Worm (Caenorhabditis elegans) whole organism, L1 larva: ENCODE results near the gene F10D7.5.

ENCODE experiments used
- C04F5.9 ChIP-seq: sonication (generic microtip); optimal IDR thresholded peaks from 2 replicates; lab custom pipeline; 2016; ENCODE audit warnings: missing genetic modification characterization, missing compliant biosample characterization
- C34B4.2 ChIP-seq: sonication (generic microtip); optimal IDR thresholded peaks from 2 replicates; lab custom pipeline; 2017; ENCODE audit warnings: mild to moderate bottlenecking, missing genetic modification characterization, missing compliant biosample characterization
- Y116A8C.19 ChIP-seq: sonication (generic microtip); optimal IDR thresholded peaks from 2 replicates; lab custom pipeline; 2016; ENCODE audit warnings: missing compliant biosample characterization, missing genetic modification characterization, borderline replicate concordance
- aha-1 ChIP-seq: fragments of 150-350 bp; optimal IDR thresholded peaks from 2 replicates; lab custom pipeline; 2014; ENCODE audit warnings: missing biosample characterization, missing genetic modification characterization
- aly-2 ChIP-seq: fragments of 150-350 bp; optimal IDR thresholded peaks from 2 replicates; lab custom pipeline; 2014; ENCODE audit warnings: missing biosample characterization, missing genetic modification characterization
- blmp-1 ChIP-seq: fragments of 150-350 bp; optimal IDR thresholded peaks from 2 replicates; lab custom pipeline; 2014; ENCODE audit warnings: missing biosample characterization, missing genetic modification characterization
- ceh-90 ChIP-seq: sonication (generic microtip); optimal IDR thresholded peaks from 2 replicates; lab custom pipeline; 2016; ENCODE audit warnings: missing genetic modification characterization, missing compliant biosample characterization
- ces-1 ChIP-seq: fragments of 150-350 bp; optimal IDR thresholded peaks from 2 replicates; lab custom pipeline; 2014; ENCODE audit warnings: missing biosample characterization, missing genetic modification reagents, missing genetic modification characterization
- dsc-1 ChIP-seq: sonication (generic microtip); optimal IDR thresholded peaks from 2 replicates; lab custom pipeline; 2016; ENCODE audit warnings: mild to moderate bottlenecking, missing genetic modification characterization, missing compliant biosample characterization
- efl-3 ChIP-seq: fragments of 200-800 bp; sonication (Bioruptor generic); optimal IDR thresholded peaks from 2 replicates; lab custom pipeline; 2018; ENCODE audit warnings: mild to moderate bottlenecking, missing genetic modification characterization, missing compliant biosample characterization
- egl-13 ChIP-seq: sonication (generic microtip); optimal IDR thresholded peaks from 2 replicates; lab custom pipeline; 2016; ENCODE audit warnings: missing genotype, missing genetic modification reagents, missing genetic modification characterization, missing compliant biosample characterization
- fkh-10 ChIP-seq: sonication (generic microtip); optimal IDR thresholded peaks from 2 replicates; lab custom pipeline; 2017; ENCODE audit warnings: missing biosample characterization, missing genetic modification reagents, missing genetic modification characterization
- fkh-8 ChIP-seq: sonication (generic microtip); optimal IDR thresholded peaks from 2 replicates; lab custom pipeline; 2016; ENCODE audit warnings: mild to moderate bottlenecking, missing genetic modification characterization, missing compliant biosample characterization
- fos-1 ChIP-seq: fragments of 150-350 bp; optimal IDR thresholded peaks from 2 replicates; lab custom pipeline; 2014; ENCODE audit warnings: missing biosample characterization, missing genetic modification characterization
- hlh-17 ChIP-seq: fragments of 200-800 bp; sonication (Bioruptor generic); optimal IDR thresholded peaks from 2 replicates; lab custom pipeline; 2018; ENCODE audit warnings: missing genetic modification characterization, mild to moderate bottlenecking, missing compliant biosample characterization, moderate library complexity, borderline replicate concordance
- hlh-4 ChIP-seq: sonication (generic microtip); optimal IDR thresholded peaks from 2 replicates; lab custom pipeline; 2016; ENCODE audit warnings: mild to moderate bottlenecking, missing genetic modification characterization, missing compliant biosample characterization
- hpl-2 ChIP-seq: fragments of 150-350 bp; optimal IDR thresholded peaks from 2 replicates; lab custom pipeline; 2014; ENCODE audit warnings: missing biosample characterization, missing genetic modification reagents, missing genetic modification characterization
- lin-13 ChIP-seq: fragments of 150-350 bp; optimal IDR thresholded peaks from 2 replicates; lab custom pipeline; 2014; ENCODE audit warnings: missing biosample characterization, missing genetic modification reagents, missing genetic modification characterization
- lin-14 ChIP-seq: fragments of 200-800 bp; sonication (Bioruptor generic); optimal IDR thresholded peaks from 2 replicates; lab custom pipeline; 2018; ENCODE audit warnings: mild to moderate bottlenecking, missing genetic modification characterization, moderate library complexity, missing compliant biosample characterization
- lin-15B ChIP-seq: fragments of 150-350 bp; sonication (generic microtip); optimal IDR thresholded peaks from 3 replicates; lab custom pipeline; 2014; ENCODE audit warnings: missing biosample characterization, missing genetic modification characterization
- lin-35 ChIP-seq, 2 experiments: fragments of 150-350 bp; optimal IDR thresholded peaks; 2 replicates each; lab custom pipeline; 2014; ENCODE audit warnings: missing biosample characterization in 2 of 2, missing genetic modification characterization in 2 of 2, missing genetic modification reagents in 2 of 2
- lir-3 ChIP-seq: sonication (generic microtip); optimal IDR thresholded peaks from 2 replicates; lab custom pipeline; 2016; ENCODE audit warnings: mild to moderate bottlenecking, missing genetic modification characterization, moderate library complexity, missing compliant biosample characterization; ENCODE audit not compliant: poor library complexity
- mab-9 ChIP-seq: fragments of 200-800 bp; sonication (Bioruptor generic); IDR thresholded peaks from 2 replicates; pipeline ENCODE4 v1.3.6; 2022; ENCODE audit warnings: missing genetic modification reagents, missing genetic modification characterization, missing compliant biosample characterization
- mef-2 ChIP-seq: fragments of 150-350 bp; optimal IDR thresholded peaks from 2 replicates; lab custom pipeline; 2014; ENCODE audit warnings: missing biosample characterization, missing genetic modification characterization
- nhr-12 ChIP-seq: sonication (generic microtip); optimal IDR thresholded peaks from 2 replicates; lab custom pipeline; 2017; ENCODE audit warnings: missing biosample characterization, missing genetic modification characterization
- nhr-19 ChIP-seq: fragments of 200-800 bp; sonication (Bioruptor generic); conservative IDR thresholded peaks from 2 replicates; pipeline ENCODE4 v1.3.6; 2022; ENCODE audit warnings: missing genetic modification characterization, missing compliant biosample characterization
- nhr-28 ChIP-seq: fragments of 150-350 bp; optimal IDR thresholded peaks from 2 replicates; lab custom pipeline; 2014; ENCODE audit warnings: missing biosample characterization, missing genetic modification characterization
- nhr-47 ChIP-seq: sonication (generic microtip); optimal IDR thresholded peaks from 2 replicates; lab custom pipeline; 2016; ENCODE audit warnings: mild to moderate bottlenecking, missing genetic modification characterization, moderate library complexity, missing compliant biosample characterization
- nhr-76 ChIP-seq: sonication (generic microtip); optimal IDR thresholded peaks from 2 replicates; lab custom pipeline; 2017; ENCODE audit warnings: missing biosample characterization, missing genetic modification characterization
- pax-3 ChIP-seq: fragments of 200-800 bp; sonication (Bioruptor generic); optimal IDR thresholded peaks from 2 replicates; lab custom pipeline; 2018; ENCODE audit warnings: mild to moderate bottlenecking, missing genetic modification characterization, moderate library complexity, missing compliant biosample characterization
- pqm-1 ChIP-seq: sonication (generic microtip); optimal IDR thresholded peaks from 3 replicates; lab custom pipeline; 2017; ENCODE audit warnings: missing biosample characterization, missing genetic modification characterization
- skn-1 ChIP-seq: fragments of 150-350 bp; optimal IDR thresholded peaks from 2 replicates; lab custom pipeline; 2014; ENCODE audit warnings: missing biosample characterization, missing genetic modification characterization
- snu-23 ChIP-seq: sonication (generic microtip); optimal IDR thresholded peaks from 2 replicates; lab custom pipeline; 2016; ENCODE audit warnings: missing genetic modification characterization, missing compliant biosample characterization
- sox-4 ChIP-seq: sonication (generic microtip); optimal IDR thresholded peaks from 2 replicates; lab custom pipeline; 2016; ENCODE audit warnings: missing genetic modification characterization, missing compliant biosample characterization
- sptf-1 ChIP-seq: fragments of 150-350 bp; optimal IDR thresholded peaks from 2 replicates; lab custom pipeline; 2014; ENCODE audit warnings: missing biosample characterization, missing genetic modification characterization
- unc-30 ChIP-seq: sonication (generic microtip); optimal IDR thresholded peaks from 2 replicates; lab custom pipeline; 2017; ENCODE audit warnings: missing biosample characterization, missing genetic modification characterization
- unc-86 ChIP-seq: sonication (generic microtip); optimal IDR thresholded peaks from 2 replicates; lab custom pipeline; 2016; ENCODE audit warnings: missing genetic modification characterization, missing compliant biosample characterization
- unc-98 ChIP-seq: fragments of 200-800 bp; sonication (Bioruptor generic); IDR thresholded peaks from 2 replicates; pipeline ENCODE4 v1.3.6; 2022; ENCODE audit warnings: missing genetic modification characterization, missing compliant biosample characterization
- vab-15 ChIP-seq: sonication (generic microtip); optimal IDR thresholded peaks from 2 replicates; lab custom pipeline; 2017; ENCODE audit warnings: missing genotype, mild to moderate bottlenecking, missing genetic modification characterization, missing compliant biosample characterization
- zag-1 ChIP-seq: fragments of 150-350 bp; optimal IDR thresholded peaks from 2 replicates; lab custom pipeline; 2014; ENCODE audit warnings: missing biosample characterization, missing genetic modification characterization
- ztf-11 ChIP-seq, 2 experiments: sonication (generic microtip); optimal IDR thresholded peaks; 2 replicates each; lab custom pipeline; 2016 to 2017; ENCODE audit warnings: missing genetic modification characterization in 2 of 2, missing biosample characterization in 1 of 2, missing compliant biosample characterization in 1 of 2
- ztf-4 ChIP-seq: fragments of 150-350 bp; optimal IDR thresholded peaks from 2 replicates; lab custom pipeline; 2014; ENCODE audit warnings: missing biosample characterization, missing genetic modification characterization

Gene F10D7.5

DNA sequence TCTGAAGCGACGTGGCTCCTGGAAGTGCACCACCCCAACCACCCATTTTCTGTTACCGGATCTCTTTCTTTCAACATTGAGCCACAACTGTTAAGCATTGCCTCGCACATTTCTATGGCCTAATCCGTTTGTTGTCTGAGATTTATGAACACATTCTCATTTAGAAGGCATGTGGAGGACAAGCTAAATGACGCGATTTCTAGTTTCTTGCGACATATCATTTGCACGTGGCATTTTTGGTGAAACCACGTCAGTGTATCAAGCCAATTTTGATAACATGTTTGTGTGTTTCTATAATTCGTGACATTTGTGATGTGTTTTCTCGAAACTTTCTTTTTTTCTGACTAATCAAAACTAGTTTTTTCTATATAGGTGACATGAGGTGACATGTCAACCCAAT lies 34.7 kb downstream of the F10D7.5 start (continued):
- TF ChIP-seq blmp-1 (tag; lab: Kevin White, UChicago) (no peak), pax-3 (peak; percentile 54), pqm-1 (no peak), dsc-1 (tag; lab: Kevin White, UChicago) (peak; percentile 65), sptf-1 (tag; lab: Kevin White, UChicago) (no peak), nhr-19 (GFP tag; lab: Robert Waterston, UW) (no peak), snu-23 (GFP tag; lab: Kevin White, UChicago) (no peak), hpl-2 (no peak), sox-4 (tag; lab: Kevin White, UChicago) (peak; percentile 49), zag-1 (tag; lab: Kevin White, UChicago) (no peak), ceh-90 (tag; lab: Kevin White, UChicago) (no peak), vab-15 (tag; lab: Kevin White, UChicago) (no peak), mab-9 (GFP tag; lab: Robert Waterston, UW) (no peak), hlh-17 (GFP tag; lab: Kevin White, UChicago) (no peak), ztf-4 (no peak), skn-1 (no peak), mef-2 (tag; lab: Kevin White, UChicago) (no peak), fkh-8 (tag; lab: Kevin White, UChicago) (peak; percentile 64), nhr-28 (tag; lab: Kevin White, UChicago) (no peak), aly-2 (no peak)

DNA sequence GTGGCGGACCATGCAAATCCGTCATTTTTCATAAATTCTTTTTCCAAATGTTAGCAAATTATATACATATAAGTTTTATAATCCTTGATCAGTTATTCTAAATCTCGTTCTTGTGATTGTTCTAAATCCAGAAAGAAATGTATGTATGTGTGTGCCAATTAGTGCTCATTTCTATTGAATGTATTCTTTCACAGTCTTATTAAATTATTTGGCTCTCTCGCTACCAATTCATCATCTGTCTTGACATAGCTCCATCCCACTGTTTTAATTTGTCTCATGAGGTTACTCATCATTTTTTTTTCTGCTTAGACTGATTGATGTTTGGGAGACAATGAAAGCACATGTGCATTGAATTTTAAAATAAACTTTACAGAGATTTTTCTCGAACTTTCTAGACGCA lies 36.0 kb downstream of the F10D7.5 start:
- TF ChIP-seq nhr-47 (tag; lab: Kevin White, UChicago) = no peak
- TF ChIP-seq C04F5.9 (tag; lab: Kevin White, UChicago) = no peak
- TF ChIP-seq lin-35 (GFP tag; optimal IDR thresholded peaks at IDR 0.05; lab: Kevin White, UChicago) = no peak
- TF ChIP-seq ztf-11 (tag; optimal IDR thresholded peaks at IDR 0.05; lab: Kevin White, UChicago) = no peak
- TF ChIP-seq nhr-19 (GFP tag; lab: Robert Waterston, UW) = no peak
- TF ChIP-seq skn-1 = no peak
- TF ChIP-seq egl-13 (tag; lab: Kevin White, UChicago) = no peak
- TF ChIP-seq dsc-1 (tag; lab: Kevin White, UChicago) = peak; percentile 86
- TF ChIP-seq lin-15B (tag; lab: Kevin White, UChicago) = no peak
- no peak for TF ChIP-seq unc-86
- TF ChIP-seq nhr-76 (tag; lab: Kevin White, UChicago) = no peak
- TF ChIP-seq C34B4.2 = no peak
- no peak for TF ChIP-seq Y116A8C.19 (tag; lab: Kevin White, UChicago)
- peak; percentile 13 for TF ChIP-seq lin-14

DNA sequence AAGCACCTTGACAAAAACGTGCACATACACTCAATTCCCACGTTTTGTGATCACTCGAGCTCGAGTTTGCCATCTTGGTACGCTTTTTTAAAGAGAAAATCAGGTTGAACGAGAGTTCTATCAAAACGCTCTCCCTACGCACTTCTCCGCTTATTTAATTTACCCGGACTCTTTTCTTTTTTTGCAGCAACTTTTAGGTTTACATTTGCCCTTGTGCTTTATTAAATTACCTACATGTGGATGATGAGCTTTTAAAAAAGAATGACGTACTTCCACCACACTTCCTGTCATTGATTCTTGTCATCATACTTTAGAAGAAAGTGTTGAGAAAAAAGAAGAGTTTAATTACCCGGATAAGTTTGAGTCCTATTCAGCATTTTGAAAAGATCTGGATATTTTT lies 39.3 kb downstream of the F10D7.5 start:
- TF ChIP-seq fkh-10 (GFP tag; lab: Kevin White, UChicago) = peak; percentile 94
- TF ChIP-seq lir-3 (tag; lab: Kevin White, UChicago) = no peak
- no peak for TF ChIP-seq nhr-28 (tag; lab: Kevin White, UChicago)
- no peak for TF ChIP-seq skn-1
- no peak for TF ChIP-seq unc-98
- TF ChIP-seq unc-30 (tag; lab: Kevin White, UChicago) = no peak
- no peak for TF ChIP-seq hlh-4
- TF ChIP-seq nhr-12 = no peak
- TF ChIP-seq aha-1 = no peak
- TF ChIP-seq ztf-4 = no peak
- no peak for TF ChIP-seq lin-13 (GFP tag; lab: Kevin White, UChicago)
- TF ChIP-seq ces-1 (GFP tag; lab: Kevin White, UChicago) = peak; percentile 13
- TF ChIP-seq efl-3 (GFP tag; lab: Kevin White, UChicago) = no peak
- peak; percentile 50 for TF ChIP-seq lin-14
- TF ChIP-seq fos-1 (tag; lab: Kevin White, UChicago) = no peak
